Worm (Caenorhabditis elegans) whole organism, L2 larva: Measurements from ENCODE around the gene R09A8.9.

ENCODE experiments used
- R02D3.7 ChIP-seq: fragments of 150-350 bp; optimal IDR thresholded peaks from 2 replicates; lab custom pipeline; 2014; ENCODE audit warnings: missing biosample characterization, missing genetic modification characterization
- ZK546.5 ChIP-seq: sonication (generic microtip); optimal IDR thresholded peaks from 2 replicates; lab custom pipeline; 2017; ENCODE audit warnings: missing biosample characterization, missing genetic modification characterization
- aly-2 ChIP-seq: fragments of 150-350 bp; optimal IDR thresholded peaks from 2 replicates; lab custom pipeline; 2014; ENCODE audit warnings: missing biosample characterization, missing genetic modification characterization
- elt-1 ChIP-seq: fragments of 150-350 bp; optimal IDR thresholded peaks from 2 replicates; lab custom pipeline; 2014; ENCODE audit warnings: missing biosample characterization, missing genetic modification characterization
- lin-13 ChIP-seq: fragments of 150-350 bp; optimal IDR thresholded peaks from 2 replicates; lab custom pipeline; 2014; ENCODE audit warnings: missing biosample characterization, missing genetic modification reagents, missing genetic modification characterization
- mbf-1 ChIP-seq: sonication (generic microtip); optimal IDR thresholded peaks from 2 replicates; lab custom pipeline; 2017; ENCODE audit warnings: missing biosample characterization, missing genetic modification characterization
- nhr-237 ChIP-seq: fragments of 150-350 bp; optimal IDR thresholded peaks from 2 replicates; lab custom pipeline; 2014; ENCODE audit warnings: missing biosample characterization, missing genetic modification characterization
- skn-1 ChIP-seq: sonication (generic microtip); optimal IDR thresholded peaks from 2 replicates; lab custom pipeline; 2017; ENCODE audit warnings: missing biosample characterization, missing genetic modification characterization
- snpc-4 ChIP-seq: fragments of 150-350 bp; optimal IDR thresholded peaks from 2 replicates; lab custom pipeline; 2014; ENCODE audit warnings: missing biosample characterization, missing genetic modification characterization
- unc-55 ChIP-seq: fragments of 150-350 bp; sonication (generic microtip); optimal IDR thresholded peaks from 3 replicates; lab custom pipeline; 2014; ENCODE audit warnings: missing biosample characterization, missing genetic modification reagents, missing genetic modification characterization
- ztf-4 ChIP-seq: fragments of 150-350 bp; optimal IDR thresholded peaks from 2 replicates; lab custom pipeline; 2014; ENCODE audit warnings: missing biosample characterization, missing genetic modification characterization

ce11 chrX:12646546-12647167 lies 42.9 kb downstream of the R09A8.9 start, which contains the start of gene zmp-5:
- no peak for TF ChIP-seq snpc-4
- TF ChIP-seq unc-55 (GFP tag; lab: Kevin White, UChicago): no peak
- no peak for TF ChIP-seq mbf-1 (tag; lab: Kevin White, UChicago)
- TF ChIP-seq nhr-237 (tag; lab: Kevin White, UChicago): no peak
- TF ChIP-seq elt-1 (tag; lab: Kevin White, UChicago): no peak
- no peak for TF ChIP-seq ZK546.5 (tag; lab: Kevin White, UChicago)
- no peak for TF ChIP-seq R02D3.7
- TF ChIP-seq ztf-4 (tag; lab: Kevin White, UChicago): no peak
- TF ChIP-seq aly-2 (tag; lab: Kevin White, UChicago): no peak
- TF ChIP-seq skn-1 (tag; lab: Kevin White, UChicago): no peak
- no peak for TF ChIP-seq lin-13 (GFP tag; lab: Kevin White, UChicago)
